Worm (Caenorhabditis elegans) whole organism, L3 larva: ENCODE measurements around the gene pigt-1.

Source experiments
- fos-1 ChIP-seq: fragments of 150-350 bp; optimal IDR thresholded peaks from 2 replicates; lab custom pipeline; 2014; ENCODE audit warnings: missing biosample characterization, missing genetic modification characterization
- hmg-11 ChIP-seq: sonication (generic microtip); optimal IDR thresholded peaks from 2 replicates; lab custom pipeline; 2016; ENCODE audit warnings: missing genetic modification characterization, missing compliant biosample characterization
- lin-15B ChIP-seq: fragments of 150-350 bp; optimal IDR thresholded peaks from 2 replicates; lab custom pipeline; 2014; ENCODE audit warnings: missing biosample characterization, missing genetic modification characterization
- lin-39 ChIP-seq: fragments of 150-350 bp; optimal IDR thresholded peaks from 2 replicates; lab custom pipeline; 2018; ENCODE audit warnings: missing biosample characterization, missing genetic modification reagents, missing genetic modification characterization
- mdl-1 ChIP-seq: fragments of 150-350 bp; optimal IDR thresholded peaks from 2 replicates; lab custom pipeline; 2014; ENCODE audit warnings: missing biosample characterization, missing genetic modification characterization
- nhr-237 ChIP-seq: fragments of 150-350 bp; optimal IDR thresholded peaks from 2 replicates; lab custom pipeline; 2014; ENCODE audit warnings: missing biosample characterization, missing genetic modification characterization
- nhr-28 ChIP-seq: fragments of 150-350 bp; optimal IDR thresholded peaks from 2 replicates; lab custom pipeline; 2014; ENCODE audit warnings: missing biosample characterization, missing genetic modification characterization
- nhr-67 ChIP-seq: fragments of 150-350 bp; optimal IDR thresholded peaks from 2 replicates; lab custom pipeline; 2014; ENCODE audit warnings: missing biosample characterization, missing genetic modification characterization
- nhr-77 ChIP-seq: fragments of 150-350 bp; optimal IDR thresholded peaks from 2 replicates; lab custom pipeline; 2014; ENCODE audit warnings: missing biosample characterization, missing genetic modification characterization
- pqm-1 ChIP-seq: fragments of 150-350 bp; optimal IDR thresholded peaks from 2 replicates; lab custom pipeline; 2017; ENCODE audit warnings: missing biosample characterization, missing genetic modification characterization, inconsistent platforms
- snpc-4 ChIP-seq: fragments of 150-350 bp; optimal IDR thresholded peaks from 2 replicates; lab custom pipeline; 2014; ENCODE audit warnings: missing biosample characterization, missing genetic modification characterization
- unc-62 ChIP-seq: fragments of 150-350 bp; sonication (generic microtip); optimal IDR thresholded peaks from 4 replicates; lab custom pipeline; 2014; ENCODE audit warnings: missing biosample characterization, missing genetic modification reagents, missing genetic modification characterization

DNA sequence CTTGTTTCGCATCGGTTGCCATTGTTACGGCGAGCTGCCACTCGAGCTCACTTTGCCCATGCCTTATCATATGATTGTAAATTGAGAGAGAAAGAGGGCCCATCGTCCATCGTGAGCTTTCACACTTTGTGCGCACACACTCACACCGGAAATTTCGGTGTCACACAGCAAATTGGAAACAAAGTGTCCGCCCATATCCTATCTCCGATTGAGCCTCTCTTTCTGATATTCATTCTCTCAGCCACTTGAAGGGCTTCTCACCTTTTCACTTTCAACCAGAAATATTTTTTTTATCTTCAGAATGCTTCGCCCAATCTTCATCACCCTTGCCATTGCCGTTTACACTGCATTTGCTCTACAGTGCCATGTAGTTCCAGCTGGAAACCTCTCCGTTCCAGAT lies 29.1 kb downstream of the pigt-1 start, which contains the start of gene F58B4.3:
- TF ChIP-seq mdl-1 (no peak), nhr-67 (no peak), nhr-237 (tag; lab: Kevin White, UChicago) (no peak), hmg-11 (tag; lab: Kevin White, UChicago) (no peak), unc-62 (GFP tag; lab: Kevin White, UChicago) (no peak), lin-15B (tag; lab: Kevin White, UChicago) (no peak), nhr-77 (tag; lab: Kevin White, UChicago) (no peak), pqm-1 (tag; lab: Kevin White, UChicago) (no peak), snpc-4 (no peak), nhr-28 (tag; lab: Kevin White, UChicago) (no peak), fos-1 (tag; lab: Kevin White, UChicago) (no peak), lin-39 (no peak)
